Worm (Caenorhabditis elegans) whole organism, L1 larva: ENCODE measurements around the gene F25D1.8.

Experiments used
- C16A3.4 ChIP-seq: fragments of 150-350 bp; optimal IDR thresholded peaks from 2 replicates; lab custom pipeline; 2014; ENCODE audit warnings: missing biosample characterization, missing genetic modification characterization
- Y116A8C.19 ChIP-seq: sonication (generic microtip); optimal IDR thresholded peaks from 2 replicates; lab custom pipeline; 2016; ENCODE audit warnings: missing compliant biosample characterization, missing genetic modification characterization, borderline replicate concordance
- aha-1 ChIP-seq: fragments of 150-350 bp; optimal IDR thresholded peaks from 2 replicates; lab custom pipeline; 2014; ENCODE audit warnings: missing biosample characterization, missing genetic modification characterization
- alr-1 ChIP-seq: fragments of 200-800 bp; sonication (Bioruptor generic); optimal IDR thresholded peaks from 2 replicates; lab custom pipeline; 2018; ENCODE audit warnings: borderline replicate concordance, mild to moderate bottlenecking, missing genetic modification characterization, missing compliant biosample characterization
- aly-2 ChIP-seq: fragments of 150-350 bp; optimal IDR thresholded peaks from 2 replicates; lab custom pipeline; 2014; ENCODE audit warnings: missing biosample characterization, missing genetic modification characterization
- ceh-8 ChIP-seq: fragments of 200-800 bp; sonication (Bioruptor generic); optimal IDR thresholded peaks from 2 replicates; lab custom pipeline; 2018; ENCODE audit warnings: mild to moderate bottlenecking, missing genetic modification characterization, moderate library complexity, missing compliant biosample characterization
- ces-1 ChIP-seq: fragments of 150-350 bp; optimal IDR thresholded peaks from 2 replicates; lab custom pipeline; 2014; ENCODE audit warnings: missing biosample characterization, missing genetic modification reagents, missing genetic modification characterization
- dpl-1 ChIP-seq, 3 experiments: fragments of 150-350 bp in 2 of 3; sonication (generic microtip) in 1 of 3; optimal IDR thresholded peaks; 2 replicates each; lab custom pipeline; 2014 to 2017; ENCODE audit warnings: missing biosample characterization in 3 of 3, missing genetic modification characterization in 3 of 3, missing genetic modification reagents in 3 of 3
- efl-1 ChIP-seq, 4 experiments: fragments of 150-350 bp; optimal IDR thresholded peaks in 3 of 4; peaks in 1 of 4; 1 replicate in 1 of 4; 2 replicates in 3 of 4; lab custom pipeline; 2014; ENCODE audit warnings: missing biosample characterization in 2 of 4, missing genetic modification characterization in 2 of 4, missing genetic modification reagents in 2 of 4
- efl-3 ChIP-seq: fragments of 200-800 bp; sonication (Bioruptor generic); optimal IDR thresholded peaks from 2 replicates; lab custom pipeline; 2018; ENCODE audit warnings: mild to moderate bottlenecking, missing genetic modification characterization, missing compliant biosample characterization
- elt-3 ChIP-seq, 6 experiments: fragments of 150-350 bp in 1 of 6; sonication (generic microtip); optimal IDR thresholded peaks; 2 replicates each; lab custom pipeline; 2017 to 2018; ENCODE audit warnings: missing biosample characterization in 6 of 6, missing genetic modification characterization in 6 of 6, inconsistent platforms in 1 of 6
- ets-5 ChIP-seq: fragments of 200-800 bp; sonication (Bioruptor generic); IDR thresholded peaks from 2 replicates; pipeline ENCODE4 v1.3.6; 2022; ENCODE audit warnings: missing genetic modification characterization, missing compliant biosample characterization
- fkh-10 ChIP-seq: sonication (generic microtip); optimal IDR thresholded peaks from 2 replicates; lab custom pipeline; 2017; ENCODE audit warnings: missing biosample characterization, missing genetic modification reagents, missing genetic modification characterization
- fkh-8 ChIP-seq: sonication (generic microtip); optimal IDR thresholded peaks from 2 replicates; lab custom pipeline; 2016; ENCODE audit warnings: mild to moderate bottlenecking, missing genetic modification characterization, missing compliant biosample characterization
- hlh-4 ChIP-seq: sonication (generic microtip); optimal IDR thresholded peaks from 2 replicates; lab custom pipeline; 2016; ENCODE audit warnings: mild to moderate bottlenecking, missing genetic modification characterization, missing compliant biosample characterization
- hpl-2 ChIP-seq: fragments of 150-350 bp; optimal IDR thresholded peaks from 2 replicates; lab custom pipeline; 2014; ENCODE audit warnings: missing biosample characterization, missing genetic modification reagents, missing genetic modification characterization
- irx-1 ChIP-seq: sonication (generic microtip); optimal IDR thresholded peaks from 2 replicates; lab custom pipeline; 2016; ENCODE audit warnings: missing genetic modification characterization, missing compliant biosample characterization
- isw-1 ChIP-seq: fragments of 200-800 bp; sonication (Bioruptor generic); IDR thresholded peaks from 2 replicates; pipeline ENCODE4 v1.3.6; 2022; ENCODE audit warnings: missing genetic modification characterization, missing compliant biosample characterization
- jun-1 ChIP-seq: fragments of 150-350 bp; optimal IDR thresholded peaks from 2 replicates; lab custom pipeline; 2014; ENCODE audit warnings: missing biosample characterization, missing genetic modification reagents, missing genetic modification characterization
- lin-13 ChIP-seq: fragments of 150-350 bp; optimal IDR thresholded peaks from 2 replicates; lab custom pipeline; 2014; ENCODE audit warnings: missing biosample characterization, missing genetic modification reagents, missing genetic modification characterization
- lin-15B ChIP-seq: fragments of 150-350 bp; sonication (generic microtip); optimal IDR thresholded peaks from 3 replicates; lab custom pipeline; 2014; ENCODE audit warnings: missing biosample characterization, missing genetic modification characterization
- lin-35 ChIP-seq, 2 experiments: fragments of 150-350 bp; optimal IDR thresholded peaks; 2 replicates each; lab custom pipeline; 2014; ENCODE audit warnings: missing biosample characterization in 2 of 2, missing genetic modification characterization in 2 of 2, missing genetic modification reagents in 2 of 2
- lir-3 ChIP-seq: sonication (generic microtip); optimal IDR thresholded peaks from 2 replicates; lab custom pipeline; 2016; ENCODE audit warnings: mild to moderate bottlenecking, missing genetic modification characterization, moderate library complexity, missing compliant biosample characterization; ENCODE audit not compliant: poor library complexity
- mdl-1 ChIP-seq, 2 experiments: fragments of 150-350 bp; optimal IDR thresholded peaks; 2 replicates each; lab custom pipeline; 2014 to 2017; ENCODE audit warnings: missing biosample characterization in 2 of 2, missing genetic modification characterization in 2 of 2, inconsistent platforms in 1 of 2
- mef-2 ChIP-seq: fragments of 150-350 bp; optimal IDR thresholded peaks from 2 replicates; lab custom pipeline; 2014; ENCODE audit warnings: missing biosample characterization, missing genetic modification characterization
- nhr-11 ChIP-seq: fragments of 150-350 bp; optimal IDR thresholded peaks from 2 replicates; lab custom pipeline; 2014; ENCODE audit warnings: missing biosample characterization, missing genetic modification characterization
- nhr-12 ChIP-seq: sonication (generic microtip); optimal IDR thresholded peaks from 2 replicates; lab custom pipeline; 2017; ENCODE audit warnings: missing biosample characterization, missing genetic modification characterization
- nhr-20 ChIP-seq: sonication (generic microtip); optimal IDR thresholded peaks from 2 replicates; lab custom pipeline; 2016; ENCODE audit warnings: mild to moderate bottlenecking, missing genetic modification characterization, missing compliant biosample characterization
- nhr-237 ChIP-seq: fragments of 150-350 bp; optimal IDR thresholded peaks from 2 replicates; lab custom pipeline; 2014; ENCODE audit warnings: missing biosample characterization, missing genetic modification characterization
- nhr-28 ChIP-seq: fragments of 150-350 bp; optimal IDR thresholded peaks from 2 replicates; lab custom pipeline; 2014; ENCODE audit warnings: missing biosample characterization, missing genetic modification characterization
- nhr-47 ChIP-seq: sonication (generic microtip); optimal IDR thresholded peaks from 2 replicates; lab custom pipeline; 2016; ENCODE audit warnings: mild to moderate bottlenecking, missing genetic modification characterization, moderate library complexity, missing compliant biosample characterization
- nhr-71 ChIP-seq: sonication (generic microtip); optimal IDR thresholded peaks from 2 replicates; lab custom pipeline; 2016; ENCODE audit warnings: mild to moderate bottlenecking, missing genetic modification characterization, moderate library complexity, missing compliant biosample characterization
- nhr-76 ChIP-seq: sonication (generic microtip); optimal IDR thresholded peaks from 2 replicates; lab custom pipeline; 2017; ENCODE audit warnings: missing biosample characterization, missing genetic modification characterization
- nhr-85 ChIP-seq: sonication (generic microtip); peaks from one replicate; lab custom pipeline; 2016; ENCODE audit warnings: missing genetic modification characterization, inconsistent platforms, missing compliant biosample characterization
- nhr-90 ChIP-seq: sonication (generic microtip); optimal IDR thresholded peaks from 2 replicates; lab custom pipeline; 2016; ENCODE audit warnings: mild to moderate bottlenecking, missing genetic modification characterization, missing compliant biosample characterization; ENCODE audit not compliant: poor library complexity
- pag-3 ChIP-seq: sonication (generic microtip); optimal IDR thresholded peaks from 2 replicates; lab custom pipeline; 2017; ENCODE audit warnings: missing genetic modification characterization, mild to moderate bottlenecking, missing compliant biosample characterization, antibody characterized with exemption, borderline replicate concordance; ENCODE audit not compliant: insufficient read depth
- pax-3 ChIP-seq: fragments of 200-800 bp; sonication (Bioruptor generic); optimal IDR thresholded peaks from 2 replicates; lab custom pipeline; 2018; ENCODE audit warnings: mild to moderate bottlenecking, missing genetic modification characterization, moderate library complexity, missing compliant biosample characterization
- pqm-1 ChIP-seq: sonication (generic microtip); optimal IDR thresholded peaks from 3 replicates; lab custom pipeline; 2017; ENCODE audit warnings: missing biosample characterization, missing genetic modification characterization
- rnt-1 ChIP-seq: sonication (generic microtip); optimal IDR thresholded peaks from 2 replicates; lab custom pipeline; 2016; ENCODE audit warnings: mild to moderate bottlenecking, missing genetic modification characterization, moderate library complexity, missing compliant biosample characterization
- snu-23 ChIP-seq: sonication (generic microtip); optimal IDR thresholded peaks from 2 replicates; lab custom pipeline; 2016; ENCODE audit warnings: missing genetic modification characterization, missing compliant biosample characterization
- sptf-1 ChIP-seq: fragments of 150-350 bp; optimal IDR thresholded peaks from 2 replicates; lab custom pipeline; 2014; ENCODE audit warnings: missing biosample characterization, missing genetic modification characterization
- sup-37 ChIP-seq: fragments of 200-800 bp; sonication (Bioruptor generic); optimal IDR thresholded peaks from 2 replicates; lab custom pipeline; 2018; ENCODE audit warnings: mild to moderate bottlenecking, missing genetic modification characterization, missing compliant biosample characterization
- tbx-2 ChIP-seq: sonication (generic microtip); optimal IDR thresholded peaks from 2 replicates; lab custom pipeline; 2016; ENCODE audit warnings: missing genetic modification characterization, missing compliant biosample characterization
- tlp-1 ChIP-seq: fragments of 150-350 bp; optimal IDR thresholded peaks from 2 replicates; lab custom pipeline; 2014; ENCODE audit warnings: missing biosample characterization, missing genetic modification characterization
- unc-30 ChIP-seq: sonication (generic microtip); optimal IDR thresholded peaks from 2 replicates; lab custom pipeline; 2017; ENCODE audit warnings: missing biosample characterization, missing genetic modification characterization
- unc-62 ChIP-seq: fragments of 150-350 bp; optimal IDR thresholded peaks from 2 replicates; lab custom pipeline; 2014; ENCODE audit warnings: missing biosample characterization, missing genetic modification reagents, missing genetic modification characterization
- unc-98 ChIP-seq: fragments of 200-800 bp; sonication (Bioruptor generic); IDR thresholded peaks from 2 replicates; pipeline ENCODE4 v1.3.6; 2022; ENCODE audit warnings: missing genetic modification characterization, missing compliant biosample characterization
- xbp-1 ChIP-seq: sonication (generic microtip); optimal IDR thresholded peaks from 2 replicates; lab custom pipeline; 2016; ENCODE audit warnings: missing genetic modification characterization, missing compliant biosample characterization
- zag-1 ChIP-seq: fragments of 150-350 bp; optimal IDR thresholded peaks from 2 replicates; lab custom pipeline; 2014; ENCODE audit warnings: missing biosample characterization, missing genetic modification characterization
- ztf-11 ChIP-seq, 2 experiments: sonication (generic microtip); optimal IDR thresholded peaks; 2 replicates each; lab custom pipeline; 2016 to 2017; ENCODE audit warnings: missing genetic modification characterization in 2 of 2, missing biosample characterization in 1 of 2, missing compliant biosample characterization in 1 of 2

Gene F25D1.8

DNA sequence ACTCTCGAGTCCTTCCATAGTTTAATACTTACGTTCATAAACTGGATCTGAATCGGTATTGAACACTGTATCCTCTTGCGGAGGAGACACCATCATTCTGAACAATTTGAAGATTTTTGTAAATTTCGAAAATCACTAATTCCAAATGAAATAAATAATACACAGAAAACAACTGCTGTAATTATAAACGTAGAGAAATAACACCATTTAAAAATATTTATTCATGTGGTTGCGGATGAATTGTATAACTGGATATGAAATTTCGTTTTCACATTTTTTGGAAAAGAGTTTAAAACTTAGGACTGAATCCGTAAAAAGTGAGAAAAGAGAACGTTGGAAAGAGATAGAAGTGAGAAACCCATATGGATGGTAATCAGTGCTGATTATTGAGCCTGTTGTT, 39.0 kb downstream of the F25D1.8 start, which contains the start of gene mics-1:
Gene mics-1, minus strand, starts transcription at position 101 of the 400 bp plus-strand sequence.
- TF ChIP-seq efl-3 (GFP tag; lab: Kevin White, UChicago) (no peak), fkh-8 (tag; lab: Kevin White, UChicago) (no peak), efl-1 (optimal IDR thresholded peaks at IDR 0.05; lab: Kevin White, UChicago) (no peak), efl-1 (GFP tag; optimal IDR thresholded peaks at IDR 0.05 in 1 of 2; lab: Kevin White, UChicago) (peak in 1 of 2 experiments; percentile 34), nhr-90 (no peak), snu-23 (no peak)

- TF ChIP-seq sptf-1 (tag; lab: Kevin White, UChicago) (no peak), C16A3.4 (tag; lab: Kevin White, UChicago) (peak; percentile 57), fkh-8 (tag; lab: Kevin White, UChicago) (peak; percentile 55), snu-23 (peak; percentile 80), pqm-1 (no peak), fkh-10 (peak; percentile 17), ceh-8 (GFP tag; lab: Kevin White, UChicago) (peak; percentile 51), alr-1 (no peak), nhr-47 (tag; lab: Kevin White, UChicago) (peak; percentile 90), nhr-20 (peak; percentile 82), pax-3 (tag; lab: Kevin White, UChicago) (peak; percentile 19), unc-98 (GFP tag; lab: Robert Waterston, UW) (no peak), irx-1 (tag; lab: Kevin White, UChicago) (peak; percentile 70), aly-2 (tag; lab: Kevin White, UChicago) (peak; percentile 29), xbp-1 (tag; lab: Kevin White, UChicago) (peak; percentile 85), nhr-76 (no peak), nhr-90 (peak; percentile 85), lin-13 (GFP tag; lab: Kevin White, UChicago) (peak; percentile 17), ztf-11 (tag; optimal IDR thresholded peaks at IDR 0.05; lab: Kevin White, UChicago) (peak in 1 of 2 experiments; percentile 74), dpl-1 (GFP tag; optimal IDR thresholded peaks at IDR 0.05; lab: Kevin White, UChicago) (peak; percentile 75 to 83 (median 79)), mef-2 (tag; lab: Kevin White, UChicago) (no peak), rnt-1 (peak; percentile 89), mdl-1 (tag; optimal IDR thresholded peaks at IDR 0.05; lab: Kevin White, UChicago) (peak in 1 of 2 experiments; percentile 25), elt-3 (tag; optimal IDR thresholded peaks at IDR 0.05; lab: Kevin White, UChicago) (peak in 1 of 6 experiments; percentile 34), aha-1 (peak; percentile 30), isw-1 (peak; percentile 72), nhr-11 (tag; lab: Kevin White, UChicago) (peak; percentile 37), unc-30 (tag; lab: Kevin White, UChicago) (no peak), unc-62 (GFP tag; lab: Kevin White, UChicago) (no peak), sup-37 (GFP tag; lab: Kevin White, UChicago) (peak; percentile 39), Y116A8C.19 (no peak), nhr-237 (tag; lab: Kevin White, UChicago) (no peak), tlp-1 (tag; lab: Kevin White, UChicago) (no peak), nhr-71 (peak; percentile 87), ets-5 (GFP tag; lab: Robert Waterston, UW) (no peak), jun-1 (peak; percentile 53), zag-1 (tag; lab: Kevin White, UChicago) (no peak), hlh-4 (tag; lab: Kevin White, UChicago) (no peak), nhr-12 (tag; lab: Kevin White, UChicago) (no peak), nhr-28 (tag; lab: Kevin White, UChicago) (no peak), lin-35 (GFP tag; optimal IDR thresholded peaks at IDR 0.05; lab: Kevin White, UChicago) (peak; percentile 73 to 87), ces-1 (no peak), tbx-2 (peak; percentile 87), lir-3 (tag; lab: Kevin White, UChicago) (peak; percentile 6), lin-15B (tag; lab: Kevin White, UChicago) (peak; percentile 52), pag-3 (tag; lab: Kevin White, UChicago) (peak; percentile 53), nhr-85 (tag; lab: Kevin White, UChicago) (peak; percentile 87), hpl-2 (no peak)
Observed at ce11 chrV:10578938-10579337, 39.7 kb downstream of the F25D1.8 start, which contains the start of the genes erh-1 and lpd-9. TSS of gene erh-1 (minus strand) at chrV:10579141. TSS of gene lpd-9 (plus strand) at chrV:10579305.
